Worm (Caenorhabditis elegans) whole organism, L4/young adult: ENCODE measurements around the gene F58B4.5.

Source experiments
- W03F9.2 ChIP-seq: fragments of 150-350 bp; optimal IDR thresholded peaks from 2 replicates; lab custom pipeline; 2014; ENCODE audit warnings: missing biosample characterization, missing genetic modification characterization
- dao-5 ChIP-seq: sonication (generic microtip); optimal IDR thresholded peaks from 2 replicates; lab custom pipeline; 2016; ENCODE audit warnings: missing genotype, missing genetic modification characterization, moderate library complexity, missing compliant biosample characterization
- him-1 ChIP-seq: sonication (generic microtip); optimal IDR thresholded peaks from 2 replicates; lab custom pipeline; 2016; ENCODE audit warnings: missing genotype, missing genetic modification reagents, missing genetic modification characterization, missing compliant biosample characterization

The F58B4.5 gene

ce11 chrV:10981113-10981512 lies 48.6 kb downstream of the F58B4.5 start, which contains the start of gene fig-1:
Gene fig-1 (minus strand): TSS chrV:10981213.
- TF ChIP-seq dao-5 (tag; lab: Kevin White, UChicago) (no peak), W03F9.2 (tag; lab: Kevin White, UChicago) (no peak), him-1 (tag; lab: Kevin White, UChicago) (no peak)
